Fruit fly (Drosophila melanogaster) whole organism, embryonic: ENCODE data around the gene Spc25.

Experiments
- CG10431 ChIP-seq: fragments of 200-800 bp; sonication (Bioruptor generic); optimal IDR thresholded peaks from 3 replicates; lab custom pipeline; 2018; ENCODE audit warnings: missing biosample characterization, mild to moderate bottlenecking, missing genetic modification characterization
- CG15269 ChIP-seq: fragments of 200-800 bp; sonication (Bioruptor generic); optimal IDR thresholded peaks from 2 replicates; lab custom pipeline; 2018; ENCODE audit warnings: missing biosample characterization, mild to moderate bottlenecking, missing genetic modification characterization, moderate library complexity
- CG17328 ChIP-seq: fragments of 200-800 bp; sonication (Bioruptor generic); IDR thresholded peaks from 2 replicates; pipeline ENCODE4 v1.3.6; 2022; ENCODE audit warnings: missing biosample characterization, missing genetic modification characterization
- CG2129 ChIP-seq: fragments of 200-800 bp; sonication (Bioruptor generic); IDR thresholded peaks from 2 replicates; pipeline ENCODE4 v1.3.6; 2022; ENCODE audit warnings: missing biosample characterization, missing genetic modification characterization; ENCODE audit not compliant: partially characterized antibody
- CG4707 ChIP-seq: fragments of 200-800 bp; sonication (Bioruptor generic); optimal IDR thresholded peaks from 2 replicates; lab custom pipeline; 2018; ENCODE audit warnings: missing biosample characterization, mild to moderate bottlenecking, missing genetic modification characterization, moderate library complexity
- HHEX ChIP-seq: fragments of 200-800 bp; sonication (Bioruptor generic); optimal IDR thresholded peaks from 3 replicates; lab custom pipeline; 2017; ENCODE audit warnings: missing biosample characterization, mild to moderate bottlenecking, missing genetic modification characterization, missing genetic modification reagents
- NK7.1 ChIP-seq: fragments of 200-800 bp; sonication (Bioruptor generic); optimal IDR thresholded peaks from 3 replicates; lab custom pipeline; 2016; ENCODE audit warnings: missing biosample characterization, missing genetic modification characterization
- Pdp1 ChIP-seq, 2 experiments: fragments of 200-800 bp; sonication (Bioruptor generic); optimal IDR thresholded peaks; 3 replicates each; lab custom pipeline; 2016; ENCODE audit warnings: missing biosample characterization in 2 of 2, missing genetic modification characterization in 2 of 2, mild to moderate bottlenecking in 1 of 2, moderate library complexity in 1 of 2
- Rx ChIP-seq: fragments of 200-800 bp; sonication (Bioruptor generic); IDR thresholded peaks from 2 replicates; pipeline ENCODE4 v1.3.6; 2022; ENCODE audit warnings: missing biosample characterization, missing genetic modification characterization
- ab ChIP-seq: fragments of 200-800 bp; sonication (Bioruptor generic); optimal IDR thresholded peaks from 2 replicates; lab custom pipeline; 2016; ENCODE audit warnings: missing biosample characterization, missing genetic modification characterization
- dm ChIP-seq: fragments of 200-800 bp; sonication (Bioruptor generic); optimal IDR thresholded peaks from 3 replicates; lab custom pipeline; 2016; ENCODE audit warnings: missing biosample characterization, missing genetic modification characterization
- dpn ChIP-seq, 2 experiments: fragments of 200-800 bp; sonication (Bioruptor generic); optimal IDR thresholded peaks; 3 replicates each; lab custom pipeline; 2016; ENCODE audit warnings: missing biosample characterization in 2 of 2, missing genetic modification characterization in 2 of 2
- grn ChIP-seq: fragments of 200-800 bp; sonication (Bioruptor generic); optimal IDR thresholded peaks from 3 replicates; lab custom pipeline; 2017; ENCODE audit warnings: missing biosample characterization, missing genetic modification characterization
- pnt ChIP-seq: fragments of 200-800 bp; sonication (Bioruptor generic); optimal IDR thresholded peaks from 3 replicates; lab custom pipeline; 2016; ENCODE audit warnings: missing biosample characterization, missing genetic modification characterization

- TF ChIP-seq HHEX (GFP tag; lab: Kevin White, UChicago) = no peak
- TF ChIP-seq CG2129 = no peak
- TF ChIP-seq pnt (GFP tag; lab: Kevin White, UChicago) = no peak
- no peak for TF ChIP-seq Pdp1 (GFP tag; optimal IDR thresholded peaks at IDR 0.05; lab: Kevin White, UChicago)
- no peak for TF ChIP-seq ab (GFP tag; lab: Kevin White, UChicago)
- TF ChIP-seq CG4707 (GFP tag; lab: Kevin White, UChicago) = no peak
- no peak for TF ChIP-seq dpn (GFP tag; optimal IDR thresholded peaks at IDR 0.05; lab: Kevin White, UChicago)
- TF ChIP-seq dm (GFP tag; lab: Kevin White, UChicago) = no peak
- TF ChIP-seq CG15269 (tag; lab: Kevin White, UChicago) = no peak
- TF ChIP-seq Rx = no peak
- no peak for TF ChIP-seq NK7.1
- TF ChIP-seq grn (GFP tag; lab: Kevin White, UChicago) = no peak
- no peak for TF ChIP-seq CG17328
- no peak for TF ChIP-seq CG10431 (GFP tag; lab: Kevin White, UChicago)
Measured at dm6 chr3R:12974447-12974846, 12.9 kb downstream of the Spc25 start.
